Fruit fly (Drosophila melanogaster) whole organism, wandering third instar larva: Measurements from ENCODE around the gene CG15213.

ENCODE experiments used
- Abd-B ChIP-seq: fragments of >200 bp; optimal IDR thresholded peaks from 2 replicates; lab custom pipeline; 2017; ENCODE audit warnings: missing biosample characterization, missing genetic modification characterization
- CG32264 ChIP-seq: fragments of 200-800 bp; sonication (Bioruptor generic); optimal IDR thresholded peaks from 2 replicates; lab custom pipeline; 2016; ENCODE audit warnings: missing biosample characterization, missing genetic modification characterization
- CG9705 ChIP-seq: fragments of 200-800 bp; sonication (Bioruptor generic); optimal IDR thresholded peaks from 2 replicates; lab custom pipeline; 2018; ENCODE audit warnings: missing biosample characterization, mild to moderate bottlenecking, missing genetic modification characterization
- CrebA ChIP-seq: fragments of 200-800 bp; sonication (Bioruptor generic); optimal IDR thresholded peaks from 2 replicates; lab custom pipeline; 2016; ENCODE audit warnings: missing biosample characterization, mild to moderate bottlenecking, missing genetic modification characterization, borderline replicate concordance
- Dfd ChIP-seq: fragments of >200 bp; optimal IDR thresholded peaks from 2 replicates; lab custom pipeline; 2017; ENCODE audit warnings: missing biosample characterization, missing genetic modification characterization
- Dif ChIP-seq: fragments of 200-275, 200-300 bp; sonication (Bioruptor generic); optimal IDR thresholded peaks from 2 replicates; lab custom pipeline; 2018; ENCODE audit warnings: missing biosample characterization, missing genetic modification characterization; ENCODE audit not compliant: partially characterized antibody
- GATAd ChIP-seq: sonication (Bioruptor generic); optimal IDR thresholded peaks from 2 replicates; lab custom pipeline; 2016; ENCODE audit warnings: missing biosample characterization, missing genetic modification characterization
- HLH106 ChIP-seq: fragments of 200-800 bp; optimal IDR thresholded peaks from 3 replicates; lab custom pipeline; 2019; ENCODE audit warnings: missing biosample characterization, mild to moderate bottlenecking, missing genetic modification characterization, moderate library complexity
- Hnf4 ChIP-seq: fragments of 200-800 bp; sonication (Bioruptor generic); optimal IDR thresholded peaks from 2 replicates; lab custom pipeline; 2016; ENCODE audit warnings: missing biosample characterization, mild to moderate bottlenecking, missing genetic modification characterization
- Hr78 ChIP-seq: fragments of >200 bp; optimal IDR thresholded peaks from 2 replicates; lab custom pipeline; 2017; ENCODE audit warnings: missing biosample characterization, missing genetic modification characterization
- Hr83 ChIP-seq: fragments of 200-300 bp; sonication (Bioruptor generic); optimal IDR thresholded peaks from 2 replicates; lab custom pipeline; 2016; ENCODE audit warnings: missing biosample characterization, mild to moderate bottlenecking, missing genetic modification characterization, moderate library complexity; ENCODE audit not compliant: poor library complexity, severe bottlenecking
- Jra ChIP-seq: sonication (Bioruptor generic); optimal IDR thresholded peaks from 2 replicates; lab custom pipeline; 2016; ENCODE audit warnings: missing biosample characterization, missing genetic modification characterization
- Mio ChIP-seq: sonication (Bioruptor generic); optimal IDR thresholded peaks from 2 replicates; lab custom pipeline; 2016; ENCODE audit warnings: missing biosample characterization, missing genetic modification characterization
- Myc ChIP-seq: fragments of >200 bp; optimal IDR thresholded peaks from 2 replicates; lab custom pipeline; 2017
- N ChIP-seq: fragments of >200 bp; optimal IDR thresholded peaks from 2 replicates; lab custom pipeline; 2018; ENCODE audit warnings: missing biosample characterization, missing external identifiers, missing genetic modification characterization
- OdsH ChIP-seq: fragments of 200-800 bp; sonication (Bioruptor generic); optimal IDR thresholded peaks from 2 replicates; lab custom pipeline; 2016; ENCODE audit warnings: missing biosample characterization, mild to moderate bottlenecking, missing genetic modification characterization
- Rel ChIP-seq, 2 experiments: fragments of 200-800 bp; sonication (Bioruptor generic) in 1 of 2; optimal IDR thresholded peaks; 2 replicates in 1 of 2; 3 replicates in 1 of 2; lab custom pipeline; 2016 to 2019; ENCODE audit warnings: mild to moderate bottlenecking in 2 of 2, missing biosample characterization in 2 of 2, missing genetic modification characterization in 2 of 2, moderate library complexity in 1 of 2
- Sp1 ChIP-seq: fragments of 200-800 bp; sonication (Bioruptor generic); optimal IDR thresholded peaks from 3 replicates; lab custom pipeline; 2019; ENCODE audit warnings: missing biosample characterization, mild to moderate bottlenecking, missing genetic modification characterization, moderate library complexity
- Vsx2 ChIP-seq: fragments of 200-300, 225-300 bp; sonication (Bioruptor generic); optimal IDR thresholded peaks from 2 replicates; lab custom pipeline; 2018; ENCODE audit warnings: missing biosample characterization, missing genetic modification characterization; ENCODE audit not compliant: partially characterized antibody
- br ChIP-seq: fragments of 200-800 bp; sonication (Bioruptor generic); optimal IDR thresholded peaks from 2 replicates; lab custom pipeline; 2016; ENCODE audit warnings: missing biosample characterization, missing genetic modification characterization
- brk ChIP-seq: fragments of 200-800 bp; sonication (Bioruptor generic); optimal IDR thresholded peaks from 2 replicates; lab custom pipeline; 2016; ENCODE audit warnings: missing biosample characterization, mild to moderate bottlenecking, missing genetic modification characterization
- dl ChIP-seq, 2 experiments: fragments of 175-275, 200-275 bp in 1 of 2; fragments of 200-275 bp in 1 of 2; sonication (Bioruptor generic); optimal IDR thresholded peaks; lab custom pipeline; 2018; ENCODE audit warnings: mild to moderate bottlenecking in 2 of 2, missing biosample characterization in 2 of 2, missing genetic modification characterization in 2 of 2, moderate library complexity in 2 of 2; ENCODE audit not compliant: partially characterized antibody in 2 of 2, insufficient read depth in 1 of 2
- dmrt93B ChIP-seq: fragments of 200-800 bp; sonication (Bioruptor generic); optimal IDR thresholded peaks from 2 replicates; lab custom pipeline; 2018; ENCODE audit warnings: missing biosample characterization, mild to moderate bottlenecking, missing genetic modification characterization
- dsf ChIP-seq: sonication (Bioruptor generic); optimal IDR thresholded peaks from 2 replicates; lab custom pipeline; 2016; ENCODE audit warnings: missing biosample characterization, missing genetic modification characterization, borderline replicate concordance
- ey ChIP-seq: fragments of 200-800 bp; sonication (Bioruptor generic); optimal IDR thresholded peaks from 2 replicates; lab custom pipeline; 2016; ENCODE audit warnings: missing biosample characterization, missing genetic modification characterization
- foxo ChIP-seq, 2 experiments: fragments of 200-800 bp; sonication (Bioruptor generic); optimal IDR thresholded peaks; 2 replicates in 1 of 2; 3 replicates in 1 of 2; lab custom pipeline; 2016 to 2017; ENCODE audit warnings: missing biosample characterization in 2 of 2, missing genetic modification characterization in 2 of 2
- fru ChIP-seq: fragments of 200-800 bp; sonication (Bioruptor generic); optimal IDR thresholded peaks from 3 replicates; lab custom pipeline; 2016; ENCODE audit warnings: missing biosample characterization, mild to moderate bottlenecking, missing genetic modification characterization
- h ChIP-seq: fragments of 200-800 bp; sonication (Bioruptor generic); optimal IDR thresholded peaks from 3 replicates; lab custom pipeline; 2016; ENCODE audit warnings: missing biosample characterization, mild to moderate bottlenecking, missing genetic modification characterization
- jim ChIP-seq: fragments of 175-275, 200-325 bp; sonication (Bioruptor generic); optimal IDR thresholded peaks from 2 replicates; lab custom pipeline; 2016; ENCODE audit warnings: missing biosample characterization, mild to moderate bottlenecking, missing genetic modification characterization
- lola ChIP-seq: fragments of >200 bp; optimal IDR thresholded peaks from 2 replicates; lab custom pipeline; 2017; ENCODE audit warnings: missing biosample characterization, missing genetic modification characterization
- pan ChIP-seq: fragments of >200 bp; optimal IDR thresholded peaks from 2 replicates; lab custom pipeline; 2017
- psq ChIP-seq: fragments of 200-800 bp; sonication (Bioruptor generic); optimal IDR thresholded peaks from 3 replicates; lab custom pipeline; 2017; ENCODE audit warnings: missing biosample characterization, mild to moderate bottlenecking, missing genetic modification characterization, moderate library complexity
- rgr ChIP-seq: fragments of 200-800 bp; sonication (Bioruptor generic); optimal IDR thresholded peaks from 3 replicates; lab custom pipeline; 2016; ENCODE audit warnings: missing biosample characterization, mild to moderate bottlenecking, missing genetic modification characterization
- sage ChIP-seq: fragments of 200-800 bp; sonication (Bioruptor generic); optimal IDR thresholded peaks from 2 replicates; lab custom pipeline; 2016; ENCODE audit warnings: missing biosample characterization, mild to moderate bottlenecking, missing genetic modification characterization
- sv ChIP-seq: fragments of 200-800 bp; sonication (Bioruptor generic); optimal IDR thresholded peaks from 3 replicates; lab custom pipeline; 2016; ENCODE audit warnings: missing biosample characterization, missing genetic modification characterization
- tai ChIP-seq: sonication (Bioruptor generic); optimal IDR thresholded peaks from 2 replicates; lab custom pipeline; 2016; ENCODE audit warnings: missing biosample characterization, missing genetic modification characterization
- usp ChIP-seq: fragments of >200 bp; optimal IDR thresholded peaks from 2 replicates; lab custom pipeline; 2017; ENCODE audit warnings: missing biosample characterization, missing genetic modification characterization
- woc ChIP-seq: sonication (Bioruptor generic); optimal IDR thresholded peaks from 2 replicates; lab custom pipeline; 2016; ENCODE audit warnings: missing biosample characterization, mild to moderate bottlenecking, missing genetic modification characterization

Gene CG15213

DNA sequence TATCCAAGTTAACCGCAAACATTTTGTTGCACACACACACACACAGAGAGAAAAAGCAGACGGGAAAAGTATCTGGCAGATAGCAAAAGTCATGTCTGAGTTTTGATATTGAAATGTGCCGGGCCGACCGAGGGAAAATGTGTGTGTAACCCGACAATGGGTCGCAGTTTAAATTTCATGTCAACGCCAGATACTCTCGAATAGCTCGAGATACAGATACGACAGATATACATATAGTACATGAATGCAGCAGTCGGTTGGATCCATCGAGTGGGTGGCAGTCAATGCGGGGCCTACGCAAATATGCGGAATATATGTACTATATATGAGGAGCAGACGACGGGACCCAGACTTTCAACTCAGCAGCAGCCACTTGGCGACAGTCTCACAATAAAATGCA is 43.1 kb upstream of the CG15213 start:
- TF ChIP-seq br (GFP tag; lab: Kevin White, UChicago) = no peak
- TF ChIP-seq pan = no peak
- no peak for TF ChIP-seq CG32264 (GFP tag; lab: Kevin White, UChicago)
- TF ChIP-seq foxo (GFP tag; optimal IDR thresholded peaks at IDR 0.05; lab: Kevin White, UChicago) = no peak
- no peak for TF ChIP-seq sage (GFP tag; lab: Kevin White, UChicago)
- no peak for TF ChIP-seq Dfd
- TF ChIP-seq GATAd (GFP tag; lab: Kevin White, UChicago) = no peak
- no peak for TF ChIP-seq usp

dm6 chr3L:5172470-5172869 is 39.5 kb upstream of the CG15213 start:
- TF ChIP-seq foxo (GFP tag; optimal IDR thresholded peaks at IDR 0.05; lab: Kevin White, UChicago) = no peak
- TF ChIP-seq Dfd = no peak
- TF ChIP-seq HLH106 = no peak
- no peak for TF ChIP-seq fru (GFP tag; lab: Kevin White, UChicago)
- no peak for TF ChIP-seq woc (GFP tag; lab: Kevin White, UChicago)
- TF ChIP-seq h = no peak
- TF ChIP-seq Rel (GFP tag; optimal IDR thresholded peaks at IDR 0.05; lab: Kevin White, UChicago) = no peak
- TF ChIP-seq Rel (tag; optimal IDR thresholded peaks at IDR 0.05; lab: Kevin White, UChicago) = no peak
- TF ChIP-seq, all 38 proteins: peak for 0

- TF ChIP-seq usp (no peak), HLH106 (no peak), dsf (GFP tag; lab: Kevin White, UChicago) (no peak), fru (GFP tag; lab: Kevin White, UChicago) (peak; percentile 77), Abd-B (no peak), Sp1 (GFP tag; lab: Kevin White, UChicago) (peak; percentile 58), N (GFP tag; lab: Kevin White, UChicago) (no peak), GATAd (GFP tag; lab: Kevin White, UChicago) (no peak), lola (GFP tag; lab: Kevin White, UChicago) (no peak), dmrt93B (no peak), Hr83 (GFP tag; lab: Kevin White, UChicago) (no peak), pan (no peak), OdsH (GFP tag; lab: Kevin White, UChicago) (peak; percentile 68), Hnf4 (GFP tag; lab: Kevin White, UChicago) (no peak), sv (GFP tag; lab: Kevin White, UChicago) (peak; percentile 74), br (GFP tag; lab: Kevin White, UChicago) (peak; percentile 66), Vsx2 (GFP tag; lab: Kevin White, UChicago) (no peak), Rel (GFP tag; optimal IDR thresholded peaks at IDR 0.05; lab: Kevin White, UChicago) (no peak), Rel (tag; optimal IDR thresholded peaks at IDR 0.05; lab: Kevin White, UChicago) (no peak), h (peak; percentile 79), jim (GFP tag; lab: Kevin White, UChicago) (no peak), Myc (lab: Kevin White, UChicago) (no peak), brk (GFP tag; lab: Kevin White, UChicago) (no peak), Jra (GFP tag; lab: Kevin White, UChicago) (no peak), Dif (GFP tag; lab: Kevin White, UChicago) (no peak), CG32264 (GFP tag; lab: Kevin White, UChicago) (no peak), Dfd (no peak), psq (GFP tag; lab: Kevin White, UChicago) (peak; percentile 56), ey (peak; percentile 79), Mio (no peak), woc (GFP tag; lab: Kevin White, UChicago) (peak; percentile 56), tai (GFP tag; lab: Kevin White, UChicago) (no peak), foxo (GFP tag; optimal IDR thresholded peaks at IDR 0.05; lab: Kevin White, UChicago) (peak in 1 of 2 experiments; percentile 80), rgr (GFP tag; lab: Kevin White, UChicago) (peak; percentile 72), CrebA (GFP tag; lab: Kevin White, UChicago) (no peak), CG9705 (GFP tag; lab: Kevin White, UChicago) (peak; percentile 2), Hr78 (no peak), dl (GFP tag; optimal IDR thresholded peaks at IDR 0.05; lab: Kevin White, UChicago; ENCODE audit: insufficient read depth in 1 of 2, partially characterized antibody in 2 of 2) (no peak), sage (GFP tag; lab: Kevin White, UChicago) (no peak)
Observed at dm6 chr3L:5154917-5155613, 22.0 kb upstream of the CG15213 start.
